Worm (Caenorhabditis elegans): ENCODE data around the gene C27F2.4.

Gene C27F2.4

ce11 chrIII:4950345-4950744 lies 9.8 kb downstream of the C27F2.4 start:
- no peak for TF ChIP-seq cnd-1 (tag; optimal IDR thresholded peaks at IDR 0.05)
- TF ChIP-seq nhr-28 (tag; optimal IDR thresholded peaks at IDR 0.05) = no peak
- no peak for TF ChIP-seq flh-1 (GFP tag; optimal IDR thresholded peaks at IDR 0.05)
- TF ChIP-seq elt-1 (tag; optimal IDR thresholded peaks at IDR 0.05; ENCODE audit: borderline replicate concordance, insufficient read depth) = no peak

ce11 chrIII:4948631-4949030 lies 11.5 kb downstream of the C27F2.4 start:
- peak; percentile 31 for TF ChIP-seq flh-1 (GFP tag; optimal IDR thresholded peaks at IDR 0.05)
- TF ChIP-seq M03D4.4 (tag; optimal IDR thresholded peaks at IDR 0.05) = peak; percentile 44
- peak; percentile 46 for TF ChIP-seq pha-4 (tag; optimal IDR thresholded peaks at IDR 0.05)
- TF ChIP-seq nhr-76 (tag; optimal IDR thresholded peaks at IDR 0.05) = no peak
- peak; percentile 50 for TF ChIP-seq unc-120 (tag; optimal IDR thresholded peaks at IDR 0.05; ENCODE audit: poor library complexity, severe bottlenecking)
- TF ChIP-seq unc-62 (GFP tag; optimal IDR thresholded peaks at IDR 0.05) = no peak
- TF ChIP-seq ztf-11 (tag; optimal IDR thresholded peaks at IDR 0.05) = no peak
- no peak for TF ChIP-seq lin-13 (tag; optimal IDR thresholded peaks at IDR 0.05)
- peak; percentile 46 for TF ChIP-seq mep-1 (tag; optimal IDR thresholded peaks at IDR 0.05)
- TF ChIP-seq elt-3 (tag; optimal IDR thresholded peaks at IDR 0.05) = no peak
- no peak for TF ChIP-seq zip-8 (tag; optimal IDR thresholded peaks at IDR 0.05)
- no peak for TF ChIP-seq nhr-12 (tag; optimal IDR thresholded peaks at IDR 0.05)
- no peak for TF ChIP-seq nhr-28 (tag; optimal IDR thresholded peaks at IDR 0.05)
- TF ChIP-seq cnd-1 (tag; optimal IDR thresholded peaks at IDR 0.05) = no peak
- no peak for TF ChIP-seq ceh-43 (GFP tag; optimal IDR thresholded peaks at IDR 0.05)
- TF ChIP-seq sem-2 (GFP tag; optimal IDR thresholded peaks at IDR 0.05) = no peak
- no peak for TF ChIP-seq bed-3 (GFP tag; optimal IDR thresholded peaks at IDR 0.05)
- TF ChIP-seq drap-1 (GFP tag; optimal IDR thresholded peaks at IDR 0.05) = peak; percentile 7
- TF ChIP-seq hlh-1 (tag; optimal IDR thresholded peaks at IDR 0.05) = no peak
- peak; percentile 51 for TF ChIP-seq mls-2 (tag; optimal IDR thresholded peaks at IDR 0.05)
- peak; percentile 61 for TF ChIP-seq ham-2 (GFP tag; optimal IDR thresholded peaks at IDR 0.05)
- no peak for TF ChIP-seq ceh-39 (tag; optimal IDR thresholded peaks at IDR 0.05)
- no peak for TF ChIP-seq nhr-2 (tag; optimal IDR thresholded peaks at IDR 0.05)
- TF ChIP-seq unc-39 (tag; optimal IDR thresholded peaks at IDR 0.05) = no peak
- TF ChIP-seq sptf-1 (tag; optimal IDR thresholded peaks at IDR 0.05) = peak; percentile 49
- TF ChIP-seq elt-1 (tag; optimal IDR thresholded peaks at IDR 0.05; ENCODE audit: borderline replicate concordance, insufficient read depth) = no peak
- TF ChIP-seq blmp-1 (tag; optimal IDR thresholded peaks at IDR 0.05) = no peak
- no peak for TF ChIP-seq nhr-237 (tag; optimal IDR thresholded peaks at IDR 0.05)
- TF ChIP-seq lin-32 (GFP tag; optimal IDR thresholded peaks at IDR 0.05) = no peak
- TF ChIP-seq ceh-83 (GFP tag; optimal IDR thresholded peaks at IDR 0.05) = no peak
- TF ChIP-seq snpc-4 (tag; optimal IDR thresholded peaks at IDR 0.05) = no peak
- TF ChIP-seq ces-1 (GFP tag; optimal IDR thresholded peaks at IDR 0.05) = no peak
- no peak for TF ChIP-seq mab-5 (tag; optimal IDR thresholded peaks at IDR 0.05)
- no peak for TF ChIP-seq tbx-8 (GFP tag; optimal IDR thresholded peaks at IDR 0.05)
- TF ChIP-seq lsy-2 (tag; optimal IDR thresholded peaks at IDR 0.05) = no peak

ce11 chrIII:4947352-4947751 lies 12.8 kb downstream of the C27F2.4 start:
- TF ChIP-seq zip-8 (tag; optimal IDR thresholded peaks at IDR 0.05) (no peak), nhr-237 (tag; optimal IDR thresholded peaks at IDR 0.05) (no peak), cnd-1 (tag; optimal IDR thresholded peaks at IDR 0.05) (peak; percentile 91), ces-1 (GFP tag; optimal IDR thresholded peaks at IDR 0.05) (peak; percentile 71), hlh-1 (tag; optimal IDR thresholded peaks at IDR 0.05) (peak; percentile 15), ceh-39 (tag; optimal IDR thresholded peaks at IDR 0.05) (no peak), lsy-2 (tag; optimal IDR thresholded peaks at IDR 0.05) (no peak), snpc-4 (tag; optimal IDR thresholded peaks at IDR 0.05) (no peak), ham-2 (GFP tag; optimal IDR thresholded peaks at IDR 0.05) (peak; percentile 80), mab-5 (tag; optimal IDR thresholded peaks at IDR 0.05) (no peak), elt-3 (tag; optimal IDR thresholded peaks at IDR 0.05) (no peak), tbx-8 (GFP tag; optimal IDR thresholded peaks at IDR 0.05) (peak; percentile 43), drap-1 (GFP tag; optimal IDR thresholded peaks at IDR 0.05) (peak; percentile 57), unc-120 (tag; optimal IDR thresholded peaks at IDR 0.05; ENCODE audit: poor library complexity, severe bottlenecking) (peak; percentile 64), ceh-43 (GFP tag; optimal IDR thresholded peaks at IDR 0.05) (peak; percentile 58), M03D4.4 (tag; optimal IDR thresholded peaks at IDR 0.05) (peak; percentile 73), sptf-1 (tag; optimal IDR thresholded peaks at IDR 0.05) (peak; percentile 84), lin-13 (tag; optimal IDR thresholded peaks at IDR 0.05) (no peak), ceh-83 (GFP tag; optimal IDR thresholded peaks at IDR 0.05) (peak; percentile 78), unc-62 (GFP tag; optimal IDR thresholded peaks at IDR 0.05) (peak; percentile 71), nhr-2 (tag; optimal IDR thresholded peaks at IDR 0.05) (no peak), bed-3 (GFP tag; optimal IDR thresholded peaks at IDR 0.05) (no peak), sem-2 (GFP tag; optimal IDR thresholded peaks at IDR 0.05) (peak; percentile 29), mep-1 (tag; optimal IDR thresholded peaks at IDR 0.05) (peak; percentile 52), pha-4 (tag; optimal IDR thresholded peaks at IDR 0.05) (no peak), mls-2 (tag; optimal IDR thresholded peaks at IDR 0.05) (peak; percentile 86), nhr-28 (tag; optimal IDR thresholded peaks at IDR 0.05) (no peak), nhr-12 (tag; optimal IDR thresholded peaks at IDR 0.05) (no peak), ztf-11 (tag; optimal IDR thresholded peaks at IDR 0.05) (peak; percentile 83), elt-1 (tag; optimal IDR thresholded peaks at IDR 0.05; ENCODE audit: borderline replicate concordance, insufficient read depth) (no peak), nhr-76 (tag; optimal IDR thresholded peaks at IDR 0.05) (no peak), flh-1 (GFP tag; optimal IDR thresholded peaks at IDR 0.05) (no peak), lin-32 (GFP tag; optimal IDR thresholded peaks at IDR 0.05) (peak; percentile 20), blmp-1 (tag; optimal IDR thresholded peaks at IDR 0.05) (no peak), unc-39 (tag; optimal IDR thresholded peaks at IDR 0.05) (no peak)
